Fruit fly (Drosophila melanogaster): ENCODE data around the gene CecA2.
A peak's percentile ranks its signal among the peaks of the same experiment; 100 is the strongest.

Gene CecA2

dm6 chr3R:30255255-30256121, 43.5 kb downstream of the CecA2 start (continued):
- peak; percentile 15 for TF ChIP-seq CG8388 (GFP tag; optimal IDR thresholded peaks at IDR 0.05)
- peak; percentile 1 for TF ChIP-seq CG11504 (tag; optimal IDR thresholded peaks at IDR 0.05)
- TF ChIP-seq CG17568 (GFP tag; optimal IDR thresholded peaks at IDR 0.05), result peak; percentile 63
- TF ChIP-seq hth (optimal IDR thresholded peaks at IDR 0.05), result no peak
- TF ChIP-seq CG17328 (GFP tag; IDR thresholded peaks at IDR 0.05), result peak; percentile 45; the same call in 1 of the 2 replicates
- TF ChIP-seq sim (GFP tag; IDR thresholded peaks at IDR 0.05), result peak; percentile 43; the same call in 1 of the 2 replicates
- TF ChIP-seq bsh (GFP tag; optimal IDR thresholded peaks at IDR 0.05), result peak; percentile 61 to 97
- peak; percentile 49; the same call in 1 of the 2 replicates for TF ChIP-seq vvl (GFP tag; IDR thresholded peaks at IDR 0.05)
- TF ChIP-seq hkb (optimal IDR thresholded peaks at IDR 0.05), result no peak
- no peak for TF ChIP-seq hkb (GFP tag; IDR thresholded peaks at IDR 0.05)
- peak; percentile 21 for TF ChIP-seq unpg (GFP tag; optimal IDR thresholded peaks at IDR 0.05)
- peak; percentile 1 for TF ChIP-seq CG12219 (GFP tag; optimal IDR thresholded peaks at IDR 0.05)
- 0 out of 2 replicates have a peak, but pooled peaks have one; percentile 3 for TF ChIP-seq CG1024 (GFP tag; IDR thresholded peaks at IDR 0.05)
- TF ChIP-seq CG4404 (GFP tag; IDR thresholded peaks at IDR 0.05), result 0 out of 2 replicates have a peak, but pooled peaks have one; percentile 19
- TF ChIP-seq kah (GFP tag; optimal IDR thresholded peaks at IDR 0.05), result no peak
- TF ChIP-seq ara (GFP tag; IDR thresholded peaks at IDR 0.05), result peak; percentile 60; the same call in 1 of the 2 replicates
- TF ChIP-seq ci (GFP tag; IDR thresholded peaks at IDR 0.05), result peak; percentile 74; the same call in 1 of the 3 replicates
- TF ChIP-seq hbn (GFP tag; IDR thresholded peaks at IDR 0.05; ENCODE audit: partially characterized antibody), result no peak
- peak; percentile 19; the same call in 1 of the 3 replicates for TF ChIP-seq row (GFP tag; IDR thresholded peaks at IDR 0.05)
- peak; percentile 93 for TF ChIP-seq Drgx (GFP tag; IDR thresholded peaks at IDR 0.05)
- TF ChIP-seq Deaf1 (tag; optimal IDR thresholded peaks at IDR 0.05), result no peak
- 0 out of 3 replicates have a peak, but pooled peaks have one; percentile 33 for TF ChIP-seq hb (GFP tag; IDR thresholded peaks at IDR 0.05; ENCODE audit: partially characterized antibody)
- TF ChIP-seq CG30431 (GFP tag; optimal IDR thresholded peaks at IDR 0.05), result no peak
- peak; percentile 32 for TF ChIP-seq CG17829 (tag; optimal IDR thresholded peaks at IDR 0.05)
- TF ChIP-seq CG18262 (tag; optimal IDR thresholded peaks at IDR 0.05), result peak; percentile 55
- peak; percentile 4 for TF ChIP-seq stwl (tag; optimal IDR thresholded peaks at IDR 0.05)
- peak; percentile 51 for TF ChIP-seq CG1603 (tag; optimal IDR thresholded peaks at IDR 0.05)
- TF ChIP-seq gem (tag; optimal IDR thresholded peaks at IDR 0.05), result peak; percentile 30
- peak in 1 of 3 experiments; percentile 29 for TF ChIP-seq lola (GFP tag; optimal IDR thresholded peaks at IDR 0.05)
- TF ChIP-seq phol (tag; optimal IDR thresholded peaks at IDR 0.05), result peak; percentile 5

dm6 chr3R:30256233-30256632, 44.3 kb downstream of the CecA2 start:
- TF ChIP-seq gcm2 (GFP tag; optimal IDR thresholded peaks at IDR 0.05) (no peak), Antp (GFP tag; optimal IDR thresholded peaks at IDR 0.05) (no peak), pum (GFP tag; optimal IDR thresholded peaks at IDR 0.05) (no peak), E2f1 (GFP tag; IDR thresholded peaks at IDR 0.05) (peak; percentile 27; the same call in 1 of the 2 replicates), CG8359 (GFP tag; optimal IDR thresholded peaks at IDR 0.05; ENCODE audit: borderline replicate concordance) (no peak), gem (tag; optimal IDR thresholded peaks at IDR 0.05) (no peak), CG32767 (GFP tag; IDR thresholded peaks at IDR 0.05) (no peak), CG31365 (tag; optimal IDR thresholded peaks at IDR 0.05) (no peak), cg (GFP tag; optimal IDR thresholded peaks at IDR 0.05) (no peak), lmd (GFP tag; IDR thresholded peaks at IDR 0.05) (no peak), ato (GFP tag; IDR thresholded peaks at IDR 0.05; ENCODE audit: partially characterized antibody) (no peak), usp (GFP tag; optimal IDR thresholded peaks at IDR 0.05) (no peak), CG12391 (tag; optimal IDR thresholded peaks at IDR 0.05) (no peak), Ada2b (GFP tag; IDR thresholded peaks at IDR 0.05) (no peak), Hr3 (GFP tag; optimal IDR thresholded peaks at IDR 0.05) (no peak), phol (tag; optimal IDR thresholded peaks at IDR 0.05) (peak; percentile 19), cas (GFP tag; IDR thresholded peaks at IDR 0.05) (no peak), dmrt11E (tag; optimal IDR thresholded peaks at IDR 0.05) (peak; percentile 30), HmgZ (tag; optimal IDR thresholded peaks at IDR 0.05) (no peak), bsh (GFP tag; optimal IDR thresholded peaks at IDR 0.05) (peak in 1 of 2 experiments; percentile 14), CG6791 (GFP tag; IDR thresholded peaks at IDR 0.05; ENCODE audit: partially characterized antibody) (no peak), hkb (optimal IDR thresholded peaks at IDR 0.05) (no peak), hkb (GFP tag; IDR thresholded peaks at IDR 0.05) (0 out of 2 replicates have a peak, but pooled peaks have one; percentile 13)

Measured in whole organism, embryonic.